Fruit fly (Drosophila melanogaster) whole organism, wandering third instar larva: ENCODE data around the gene CG4161.

Experiments used
- Abd-B ChIP-seq: fragments of >200 bp; optimal IDR thresholded peaks from 2 replicates; lab custom pipeline; 2017; ENCODE audit warnings: missing biosample characterization, missing genetic modification characterization
- CG32264 ChIP-seq: fragments of 200-800 bp; sonication (Bioruptor generic); optimal IDR thresholded peaks from 2 replicates; lab custom pipeline; 2016; ENCODE audit warnings: missing biosample characterization, missing genetic modification characterization
- CG9705 ChIP-seq: fragments of 200-800 bp; sonication (Bioruptor generic); optimal IDR thresholded peaks from 2 replicates; lab custom pipeline; 2018; ENCODE audit warnings: missing biosample characterization, mild to moderate bottlenecking, missing genetic modification characterization
- CrebA ChIP-seq: fragments of 200-800 bp; sonication (Bioruptor generic); optimal IDR thresholded peaks from 2 replicates; lab custom pipeline; 2016; ENCODE audit warnings: missing biosample characterization, mild to moderate bottlenecking, missing genetic modification characterization, borderline replicate concordance
- Dfd ChIP-seq: fragments of >200 bp; optimal IDR thresholded peaks from 2 replicates; lab custom pipeline; 2017; ENCODE audit warnings: missing biosample characterization, missing genetic modification characterization
- Dif ChIP-seq: fragments of 200-275, 200-300 bp; sonication (Bioruptor generic); optimal IDR thresholded peaks from 2 replicates; lab custom pipeline; 2018; ENCODE audit warnings: missing biosample characterization, missing genetic modification characterization; ENCODE audit not compliant: partially characterized antibody
- GATAd ChIP-seq: sonication (Bioruptor generic); optimal IDR thresholded peaks from 2 replicates; lab custom pipeline; 2016; ENCODE audit warnings: missing biosample characterization, missing genetic modification characterization
- HLH106 ChIP-seq: fragments of 200-800 bp; optimal IDR thresholded peaks from 3 replicates; lab custom pipeline; 2019; ENCODE audit warnings: missing biosample characterization, mild to moderate bottlenecking, missing genetic modification characterization, moderate library complexity
- Hnf4 ChIP-seq: fragments of 200-800 bp; sonication (Bioruptor generic); optimal IDR thresholded peaks from 2 replicates; lab custom pipeline; 2016; ENCODE audit warnings: missing biosample characterization, mild to moderate bottlenecking, missing genetic modification characterization
- Hr78 ChIP-seq: fragments of >200 bp; optimal IDR thresholded peaks from 2 replicates; lab custom pipeline; 2017; ENCODE audit warnings: missing biosample characterization, missing genetic modification characterization
- Hr83 ChIP-seq: fragments of 200-300 bp; sonication (Bioruptor generic); optimal IDR thresholded peaks from 2 replicates; lab custom pipeline; 2016; ENCODE audit warnings: missing biosample characterization, mild to moderate bottlenecking, missing genetic modification characterization, moderate library complexity; ENCODE audit not compliant: poor library complexity, severe bottlenecking
- Jra ChIP-seq: sonication (Bioruptor generic); optimal IDR thresholded peaks from 2 replicates; lab custom pipeline; 2016; ENCODE audit warnings: missing biosample characterization, missing genetic modification characterization
- Mio ChIP-seq: sonication (Bioruptor generic); optimal IDR thresholded peaks from 2 replicates; lab custom pipeline; 2016; ENCODE audit warnings: missing biosample characterization, missing genetic modification characterization
- Myc ChIP-seq: fragments of >200 bp; optimal IDR thresholded peaks from 2 replicates; lab custom pipeline; 2017
- N ChIP-seq: fragments of >200 bp; optimal IDR thresholded peaks from 2 replicates; lab custom pipeline; 2018; ENCODE audit warnings: missing biosample characterization, missing external identifiers, missing genetic modification characterization
- OdsH ChIP-seq: fragments of 200-800 bp; sonication (Bioruptor generic); optimal IDR thresholded peaks from 2 replicates; lab custom pipeline; 2016; ENCODE audit warnings: missing biosample characterization, mild to moderate bottlenecking, missing genetic modification characterization
- Rel ChIP-seq, 2 experiments: fragments of 200-800 bp; sonication (Bioruptor generic) in 1 of 2; optimal IDR thresholded peaks; 2 replicates in 1 of 2; 3 replicates in 1 of 2; lab custom pipeline; 2016 to 2019; ENCODE audit warnings: mild to moderate bottlenecking in 2 of 2, missing biosample characterization in 2 of 2, missing genetic modification characterization in 2 of 2, moderate library complexity in 1 of 2
- Sp1 ChIP-seq: fragments of 200-800 bp; sonication (Bioruptor generic); optimal IDR thresholded peaks from 3 replicates; lab custom pipeline; 2019; ENCODE audit warnings: missing biosample characterization, mild to moderate bottlenecking, missing genetic modification characterization, moderate library complexity
- Vsx2 ChIP-seq: fragments of 200-300, 225-300 bp; sonication (Bioruptor generic); optimal IDR thresholded peaks from 2 replicates; lab custom pipeline; 2018; ENCODE audit warnings: missing biosample characterization, missing genetic modification characterization; ENCODE audit not compliant: partially characterized antibody
- br ChIP-seq: fragments of 200-800 bp; sonication (Bioruptor generic); optimal IDR thresholded peaks from 2 replicates; lab custom pipeline; 2016; ENCODE audit warnings: missing biosample characterization, missing genetic modification characterization
- brk ChIP-seq: fragments of 200-800 bp; sonication (Bioruptor generic); optimal IDR thresholded peaks from 2 replicates; lab custom pipeline; 2016; ENCODE audit warnings: missing biosample characterization, mild to moderate bottlenecking, missing genetic modification characterization
- dl ChIP-seq, 2 experiments: fragments of 175-275, 200-275 bp in 1 of 2; fragments of 200-275 bp in 1 of 2; sonication (Bioruptor generic); optimal IDR thresholded peaks; lab custom pipeline; 2018; ENCODE audit warnings: mild to moderate bottlenecking in 2 of 2, missing biosample characterization in 2 of 2, missing genetic modification characterization in 2 of 2, moderate library complexity in 2 of 2; ENCODE audit not compliant: partially characterized antibody in 2 of 2, insufficient read depth in 1 of 2
- dmrt93B ChIP-seq: fragments of 200-800 bp; sonication (Bioruptor generic); optimal IDR thresholded peaks from 2 replicates; lab custom pipeline; 2018; ENCODE audit warnings: missing biosample characterization, mild to moderate bottlenecking, missing genetic modification characterization
- dsf ChIP-seq: sonication (Bioruptor generic); optimal IDR thresholded peaks from 2 replicates; lab custom pipeline; 2016; ENCODE audit warnings: missing biosample characterization, missing genetic modification characterization, borderline replicate concordance
- ey ChIP-seq: fragments of 200-800 bp; sonication (Bioruptor generic); optimal IDR thresholded peaks from 2 replicates; lab custom pipeline; 2016; ENCODE audit warnings: missing biosample characterization, missing genetic modification characterization
- foxo ChIP-seq, 2 experiments: fragments of 200-800 bp; sonication (Bioruptor generic); optimal IDR thresholded peaks; 2 replicates in 1 of 2; 3 replicates in 1 of 2; lab custom pipeline; 2016 to 2017; ENCODE audit warnings: missing biosample characterization in 2 of 2, missing genetic modification characterization in 2 of 2
- fru ChIP-seq: fragments of 200-800 bp; sonication (Bioruptor generic); optimal IDR thresholded peaks from 3 replicates; lab custom pipeline; 2016; ENCODE audit warnings: missing biosample characterization, mild to moderate bottlenecking, missing genetic modification characterization
- h ChIP-seq: fragments of 200-800 bp; sonication (Bioruptor generic); optimal IDR thresholded peaks from 3 replicates; lab custom pipeline; 2016; ENCODE audit warnings: missing biosample characterization, mild to moderate bottlenecking, missing genetic modification characterization
- jim ChIP-seq: fragments of 175-275, 200-325 bp; sonication (Bioruptor generic); optimal IDR thresholded peaks from 2 replicates; lab custom pipeline; 2016; ENCODE audit warnings: missing biosample characterization, mild to moderate bottlenecking, missing genetic modification characterization
- lola ChIP-seq: fragments of >200 bp; optimal IDR thresholded peaks from 2 replicates; lab custom pipeline; 2017; ENCODE audit warnings: missing biosample characterization, missing genetic modification characterization
- pan ChIP-seq: fragments of >200 bp; optimal IDR thresholded peaks from 2 replicates; lab custom pipeline; 2017
- psq ChIP-seq: fragments of 200-800 bp; sonication (Bioruptor generic); optimal IDR thresholded peaks from 3 replicates; lab custom pipeline; 2017; ENCODE audit warnings: missing biosample characterization, mild to moderate bottlenecking, missing genetic modification characterization, moderate library complexity
- rgr ChIP-seq: fragments of 200-800 bp; sonication (Bioruptor generic); optimal IDR thresholded peaks from 3 replicates; lab custom pipeline; 2016; ENCODE audit warnings: missing biosample characterization, mild to moderate bottlenecking, missing genetic modification characterization
- sage ChIP-seq: fragments of 200-800 bp; sonication (Bioruptor generic); optimal IDR thresholded peaks from 2 replicates; lab custom pipeline; 2016; ENCODE audit warnings: missing biosample characterization, mild to moderate bottlenecking, missing genetic modification characterization
- sv ChIP-seq: fragments of 200-800 bp; sonication (Bioruptor generic); optimal IDR thresholded peaks from 3 replicates; lab custom pipeline; 2016; ENCODE audit warnings: missing biosample characterization, missing genetic modification characterization
- tai ChIP-seq: sonication (Bioruptor generic); optimal IDR thresholded peaks from 2 replicates; lab custom pipeline; 2016; ENCODE audit warnings: missing biosample characterization, missing genetic modification characterization
- usp ChIP-seq: fragments of >200 bp; optimal IDR thresholded peaks from 2 replicates; lab custom pipeline; 2017; ENCODE audit warnings: missing biosample characterization, missing genetic modification characterization
- woc ChIP-seq: sonication (Bioruptor generic); optimal IDR thresholded peaks from 2 replicates; lab custom pipeline; 2016; ENCODE audit warnings: missing biosample characterization, mild to moderate bottlenecking, missing genetic modification characterization

Gene CG4161

dm6 chr2L:15388980-15389379 lies 44.1 kb upstream of the CG4161 start:
- peak; percentile 67 for TF ChIP-seq dmrt93B (GFP tag; lab: Kevin White, UChicago)
- TF ChIP-seq Abd-B (GFP tag; lab: Kevin White, UChicago): no peak
- TF ChIP-seq foxo (GFP tag; optimal IDR thresholded peaks at IDR 0.05; lab: Kevin White, UChicago): peak in 1 of 2 experiments; percentile 83
- TF ChIP-seq Sp1 (GFP tag; lab: Kevin White, UChicago): peak; percentile 90
- TF ChIP-seq CG9705 (GFP tag; lab: Kevin White, UChicago): peak; percentile 71
- TF ChIP-seq h (GFP tag; lab: Kevin White, UChicago): peak; percentile 83
- no peak for TF ChIP-seq GATAd (GFP tag; lab: Kevin White, UChicago)
- TF ChIP-seq psq (GFP tag; lab: Kevin White, UChicago): peak; percentile 80
- peak; percentile 67 for TF ChIP-seq Hnf4 (GFP tag; lab: Kevin White, UChicago)
- TF ChIP-seq Hr83 (GFP tag; lab: Kevin White, UChicago): no peak
- no peak for TF ChIP-seq N (GFP tag; lab: Kevin White, UChicago)
- TF ChIP-seq brk (GFP tag; lab: Kevin White, UChicago): peak; percentile 39
- peak; percentile 58 for TF ChIP-seq woc
- TF ChIP-seq Mio (GFP tag; lab: Kevin White, UChicago): no peak
- TF ChIP-seq usp (GFP tag; lab: Kevin White, UChicago): no peak
- peak; percentile 75 for TF ChIP-seq br (GFP tag; lab: Kevin White, UChicago)
- TF ChIP-seq Dfd (GFP tag; lab: Kevin White, UChicago): no peak
- TF ChIP-seq Rel (GFP tag; optimal IDR thresholded peaks at IDR 0.05; lab: Kevin White, UChicago): no peak
- peak; percentile 43 for TF ChIP-seq Rel (tag; optimal IDR thresholded peaks at IDR 0.05; lab: Kevin White, UChicago)
- TF ChIP-seq Dif (GFP tag; lab: Kevin White, UChicago): no peak
- peak; percentile 85 for TF ChIP-seq fru
- TF ChIP-seq rgr (GFP tag; lab: Kevin White, UChicago): peak; percentile 71
- TF ChIP-seq Hr78 (GFP tag; lab: Kevin White, UChicago): no peak
- TF ChIP-seq CrebA (GFP tag; lab: Kevin White, UChicago): no peak
- TF ChIP-seq sage (GFP tag; lab: Kevin White, UChicago): peak; percentile 70
- no peak for TF ChIP-seq Vsx2
- no peak for TF ChIP-seq pan (lab: Kevin White, UChicago)
- TF ChIP-seq CG32264 (GFP tag; lab: Kevin White, UChicago): peak; percentile 25
- no peak for TF ChIP-seq lola (GFP tag; lab: Kevin White, UChicago)
- TF ChIP-seq tai: no peak
- TF ChIP-seq Jra: no peak
- no peak for TF ChIP-seq Myc
- peak; percentile 72 for TF ChIP-seq ey (GFP tag; lab: Kevin White, UChicago)
- no peak for TF ChIP-seq dsf (GFP tag; lab: Kevin White, UChicago)
- peak; percentile 90 for TF ChIP-seq HLH106 (tag; lab: Kevin White, UChicago)
- no peak for TF ChIP-seq jim (GFP tag; lab: Kevin White, UChicago)
- no peak for TF ChIP-seq sv (GFP tag; lab: Kevin White, UChicago)
- peak; percentile 74 for TF ChIP-seq OdsH (GFP tag; lab: Kevin White, UChicago)
- TF ChIP-seq dl (GFP tag; optimal IDR thresholded peaks at IDR 0.05; lab: Kevin White, UChicago; ENCODE audit: insufficient read depth in 1 of 2, partially characterized antibody in 2 of 2): no peak

- no peak for TF ChIP-seq Hr78 (GFP tag; lab: Kevin White, UChicago)
- no peak for TF ChIP-seq lola (GFP tag; lab: Kevin White, UChicago)
- no peak for TF ChIP-seq jim (GFP tag; lab: Kevin White, UChicago)
- TF ChIP-seq br (GFP tag; lab: Kevin White, UChicago): no peak
- no peak for TF ChIP-seq Dfd (GFP tag; lab: Kevin White, UChicago)
- no peak for TF ChIP-seq Dif (GFP tag; lab: Kevin White, UChicago)
- TF ChIP-seq CG9705 (GFP tag; lab: Kevin White, UChicago): no peak
- no peak for TF ChIP-seq GATAd (GFP tag; lab: Kevin White, UChicago)
- TF ChIP-seq Vsx2: no peak
- no peak for TF ChIP-seq HLH106 (tag; lab: Kevin White, UChicago)
- TF ChIP-seq dmrt93B (GFP tag; lab: Kevin White, UChicago): no peak
- TF ChIP-seq Myc: no peak
Observed at dm6 chr2L:15390421-15390820, 42.7 kb upstream of the CG4161 start.
